Worm (Caenorhabditis elegans): ENCODE results near the gene Y71H2AM.29.

ce11 chrIII:2858334-2858733, 25.8 kb downstream of the Y71H2AM.29 start:
- no peak for TF ChIP-seq tra-4 (tag; optimal IDR thresholded peaks at IDR 0.05)
- no peak for TF ChIP-seq ceh-36 (tag; optimal IDR thresholded peaks at IDR 0.05)

Measured in whole organism, early embryonic.